Worm (Caenorhabditis elegans) whole organism, L3 larva: ENCODE data around the gene F14H3.6.

ENCODE experiments used
- nfya-1 ChIP-seq: sonication (generic microtip); optimal IDR thresholded peaks from 2 replicates; lab custom pipeline; 2017; ENCODE audit warnings: missing genetic modification characterization, mild to moderate bottlenecking, missing compliant biosample characterization, antibody characterized with exemption, moderate library complexity; ENCODE audit not compliant: insufficient read depth
- nhr-12 ChIP-seq: fragments of 150-350 bp; optimal IDR thresholded peaks from 2 replicates; lab custom pipeline; 2014; ENCODE audit warnings: missing biosample characterization, missing genetic modification characterization
- snpc-4 ChIP-seq: fragments of 150-350 bp; optimal IDR thresholded peaks from 2 replicates; lab custom pipeline; 2014; ENCODE audit warnings: missing biosample characterization, missing genetic modification characterization

ce11 chrV:16045837-16046236 is 12.9 kb downstream of the F14H3.6 start, which contains the start of gene T10C6.15:
- no peak for TF ChIP-seq nhr-12
- TF ChIP-seq snpc-4 (tag; lab: Kevin White, UChicago): no peak
- TF ChIP-seq nfya-1 (tag; lab: Kevin White, UChicago): no peak
